Fruit fly (Drosophila melanogaster) whole organism: ENCODE results near the gene CG31909.

Source experiments
- CG8478 ChIP-seq: fragments of >200 bp; optimal IDR thresholded peaks from 2 replicates; lab custom pipeline; 2018; ENCODE audit warnings: inconsistent platforms
- Dll ChIP-seq: fragments of >200 bp; optimal IDR thresholded peaks from 2 replicates; lab custom pipeline; 2017
- pan ChIP-seq: fragments of >200 bp; optimal IDR thresholded peaks from 2 replicates; lab custom pipeline; 2017
- psq ChIP-seq: fragments of >200 bp; optimal IDR thresholded peaks from 2 replicates; lab custom pipeline; 2017
- usp ChIP-seq: fragments of >200 bp; optimal IDR thresholded peaks from 2 replicates; lab custom pipeline; 2017; ENCODE audit warnings: missing biosample characterization, missing genetic modification characterization, mixed read lengths

DNA sequence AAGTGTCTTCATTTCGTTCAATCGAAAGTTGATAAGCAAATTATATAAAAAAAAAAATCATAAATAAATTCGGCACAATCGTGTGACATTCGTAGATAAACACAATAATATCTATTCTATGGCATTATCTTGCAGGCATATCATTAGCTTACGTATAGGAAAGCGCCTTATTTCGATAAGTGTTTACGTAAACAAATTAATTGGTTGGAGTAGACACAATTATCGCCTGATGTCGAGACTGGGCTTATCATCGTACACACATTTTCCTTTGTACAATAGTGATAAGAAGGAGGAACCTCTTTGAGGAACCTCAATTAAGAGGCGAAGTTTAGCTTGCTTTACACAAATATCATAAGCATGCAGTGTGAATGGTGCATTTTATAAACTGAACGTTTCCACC is 42.4 kb upstream of the CG31909 start:
- no peak for TF ChIP-seq pan (lab: Kevin White, UChicago)
- TF ChIP-seq usp, result no peak
- TF ChIP-seq Dll, result no peak
- TF ChIP-seq CG8478 (lab: Kevin White, UChicago), result no peak
- TF ChIP-seq psq (lab: Kevin White, UChicago), result no peak
